Fruit fly (Drosophila melanogaster) whole organism, embryonic: Measurements from ENCODE around the gene CG5381.

ENCODE experiments used
- Bgb ChIP-seq: fragments of 200-800 bp; sonication (Bioruptor generic); IDR thresholded peaks from 2 replicates; pipeline ENCODE4 v1.3.6; 2022; ENCODE audit warnings: missing biosample characterization, missing genetic modification characterization; ENCODE audit not compliant: partially characterized antibody
- CG10274 ChIP-seq: fragments of 200-800 bp; sonication (Bioruptor generic); optimal IDR thresholded peaks from 3 replicates; lab custom pipeline; 2017; ENCODE audit warnings: missing biosample characterization, mild to moderate bottlenecking, missing genetic modification characterization
- CG11247 ChIP-seq: fragments of 200-800 bp; sonication (Bioruptor generic); IDR thresholded peaks from 2 replicates; pipeline ENCODE4 v1.3.6; 2022; ENCODE audit warnings: missing biosample characterization, missing genetic modification characterization
- CG11504 ChIP-seq: fragments of 200-800 bp; sonication (Bioruptor generic); optimal IDR thresholded peaks from 3 replicates; lab custom pipeline; 2019; ENCODE audit warnings: missing biosample characterization, mild to moderate bottlenecking, missing genetic modification characterization, moderate library complexity
- CG12219 ChIP-seq: fragments of 200-800 bp; sonication (Bioruptor generic); optimal IDR thresholded peaks from 3 replicates; lab custom pipeline; 2018; ENCODE audit warnings: missing biosample characterization, mild to moderate bottlenecking, missing genetic modification characterization
- CG17612 ChIP-seq: fragments of 200-800 bp; sonication (Bioruptor generic); IDR thresholded peaks from 2 replicates; pipeline ENCODE4 v1.3.6; 2022; ENCODE audit warnings: missing biosample characterization, missing genetic modification characterization
- CG2129 ChIP-seq: fragments of 200-800 bp; sonication (Bioruptor generic); IDR thresholded peaks from 2 replicates; pipeline ENCODE4 v1.3.6; 2022; ENCODE audit warnings: missing biosample characterization, missing genetic modification characterization; ENCODE audit not compliant: partially characterized antibody
- CG2199 ChIP-seq: fragments of 200-800 bp; sonication (Bioruptor generic); IDR thresholded peaks from 3 replicates; pipeline ENCODE4 v1.3.6; 2022; ENCODE audit warnings: missing biosample characterization, missing genetic modification characterization
- CG2678 ChIP-seq: fragments of 200-800 bp; sonication (Bioruptor generic); optimal IDR thresholded peaks from 3 replicates; lab custom pipeline; 2019; ENCODE audit warnings: missing biosample characterization, mild to moderate bottlenecking, missing genetic modification characterization, moderate library complexity
- CG34224 ChIP-seq: fragments of 200-800 bp; sonication (Bioruptor generic); IDR thresholded peaks from 3 replicates; pipeline ENCODE4 v1.3.6; 2022; ENCODE audit warnings: missing biosample characterization, missing genetic modification characterization; ENCODE audit not compliant: partially characterized antibody
- CG43689 ChIP-seq: fragments of 200-800 bp; sonication (Bioruptor generic); IDR thresholded peaks from 2 replicates; pipeline ENCODE4 v1.3.6; 2022; ENCODE audit warnings: missing biosample characterization, missing genetic modification characterization
- CG4617 ChIP-seq: fragments of 200-800 bp; sonication (Bioruptor generic); optimal IDR thresholded peaks from 3 replicates; lab custom pipeline; 2016; ENCODE audit warnings: missing biosample characterization, missing genetic modification characterization, borderline replicate concordance
- CG5180 ChIP-seq: fragments of 200-800 bp; sonication (Bioruptor generic); optimal IDR thresholded peaks from 3 replicates; lab custom pipeline; 2017; ENCODE audit warnings: missing biosample characterization, missing genetic modification characterization, mild to moderate bottlenecking, moderate library complexity, missing genetic modification reagents
- CG5245 ChIP-seq: fragments of 200-800 bp; sonication (Bioruptor generic); optimal IDR thresholded peaks from 3 replicates; lab custom pipeline; 2016; ENCODE audit warnings: missing biosample characterization, missing genetic modification characterization
- CG6254 ChIP-seq: fragments of 200-800 bp; sonication (Bioruptor generic); optimal IDR thresholded peaks from 3 replicates; lab custom pipeline; 2017; ENCODE audit warnings: mild to moderate bottlenecking, missing biosample characterization, missing genetic modification reagents, missing genetic modification characterization
- CG7556 ChIP-seq: fragments of 200-800 bp; sonication (Bioruptor generic); optimal IDR thresholded peaks from 2 replicates; lab custom pipeline; 2017; ENCODE audit warnings: missing biosample characterization, mild to moderate bottlenecking, missing genetic modification characterization
- Dfd ChIP-seq, 2 experiments: fragments of >200 bp; optimal IDR thresholded peaks; 2 replicates each; lab custom pipeline; 2017; ENCODE audit warnings: missing biosample characterization in 2 of 2, missing genetic modification characterization in 2 of 2
- Dll ChIP-seq: fragments of 200-800 bp; sonication (Bioruptor generic); IDR thresholded peaks from 4 replicates; pipeline ENCODE4 v1.3.6; 2022; ENCODE audit warnings: missing biosample characterization, missing genetic modification characterization; ENCODE audit not compliant: partially characterized antibody
- Fer2 ChIP-seq: fragments of 200-800 bp; sonication (Bioruptor generic); optimal IDR thresholded peaks from 2 replicates; lab custom pipeline; 2018; ENCODE audit warnings: missing biosample characterization, mild to moderate bottlenecking, missing genetic modification characterization, moderate library complexity
- HHEX ChIP-seq: fragments of 200-800 bp; sonication (Bioruptor generic); optimal IDR thresholded peaks from 3 replicates; lab custom pipeline; 2017; ENCODE audit warnings: missing biosample characterization, mild to moderate bottlenecking, missing genetic modification characterization, missing genetic modification reagents
- HLH54F ChIP-seq: fragments of 200-800 bp; sonication (Bioruptor generic); optimal IDR thresholded peaks from 3 replicates; lab custom pipeline; 2016; ENCODE audit warnings: missing biosample characterization, missing genetic modification characterization
- MESR4 ChIP-seq: fragments of 200-800 bp; sonication (Bioruptor generic); optimal IDR thresholded peaks from 2 replicates; lab custom pipeline; 2018; ENCODE audit warnings: missing biosample characterization, mild to moderate bottlenecking, missing genetic modification characterization, moderate library complexity
- Oli ChIP-seq: fragments of 200-800 bp; sonication (Bioruptor generic); optimal IDR thresholded peaks from 2 replicates; lab custom pipeline; 2018; ENCODE audit warnings: missing biosample characterization, mild to moderate bottlenecking, missing genetic modification characterization, moderate library complexity
- Ssrp ChIP-seq: fragments of 200-800 bp; sonication (Bioruptor generic); optimal IDR thresholded peaks from 2 replicates; lab custom pipeline; 2018; ENCODE audit warnings: missing biosample characterization, mild to moderate bottlenecking, missing genetic modification characterization, moderate library complexity
- Trl ChIP-seq, 3 experiments: fragments of >200 bp in 2 of 3; fragments of 200-800 bp in 1 of 3; sonication (Bioruptor generic) in 1 of 3; optimal IDR thresholded peaks; 2 replicates in 1 of 3; 3 replicates in 2 of 3; lab custom pipeline; 2016 to 2017; ENCODE audit warnings: missing biosample characterization in 1 of 3, missing genetic modification characterization in 1 of 3
- YL-1 ChIP-seq: fragments of 200-800 bp; sonication (Bioruptor generic); optimal IDR thresholded peaks from 3 replicates; lab custom pipeline; 2017; ENCODE audit warnings: missing biosample characterization, mild to moderate bottlenecking, missing genetic modification characterization
- abd-A ChIP-seq: fragments of 200-800 bp; sonication (Bioruptor generic); optimal IDR thresholded peaks from 3 replicates; lab custom pipeline; 2019; ENCODE audit warnings: missing biosample characterization, mild to moderate bottlenecking, missing genetic modification characterization, moderate library complexity
- aop ChIP-seq: fragments of 200-800 bp; sonication (Bioruptor generic); IDR thresholded peaks from 2 replicates; pipeline ENCODE4 v1.3.6; 2022; ENCODE audit warnings: missing biosample characterization, missing genetic modification characterization
- crc ChIP-seq: fragments of 200-800 bp; sonication (Bioruptor generic); optimal IDR thresholded peaks from 2 replicates; lab custom pipeline; 2016; ENCODE audit warnings: missing biosample characterization, missing genetic modification characterization
- crp ChIP-seq, 2 experiments: fragments of 200-800 bp; sonication (Bioruptor generic); optimal IDR thresholded peaks; 2 replicates in 1 of 2; 3 replicates in 1 of 2; lab custom pipeline; 2017; ENCODE audit warnings: missing biosample characterization in 2 of 2, missing genetic modification characterization in 2 of 2, mild to moderate bottlenecking in 1 of 2, moderate library complexity in 1 of 2
- dm ChIP-seq: fragments of 200-800 bp; sonication (Bioruptor generic); optimal IDR thresholded peaks from 3 replicates; lab custom pipeline; 2016; ENCODE audit warnings: missing biosample characterization, missing genetic modification characterization
- dmrt99B ChIP-seq: fragments of 200-800 bp; sonication (Bioruptor generic); optimal IDR thresholded peaks from 2 replicates; lab custom pipeline; 2018; ENCODE audit warnings: missing biosample characterization, mild to moderate bottlenecking, missing genetic modification characterization, moderate library complexity
- dysf ChIP-seq: fragments of 200-800 bp; sonication (Bioruptor generic); IDR thresholded peaks from 3 replicates; pipeline ENCODE4 v1.3.6; 2022; ENCODE audit warnings: missing biosample characterization, missing genetic modification characterization
- fd64A ChIP-seq: fragments of 200-800 bp; sonication (Bioruptor generic); optimal IDR thresholded peaks from 3 replicates; lab custom pipeline; 2018; ENCODE audit warnings: missing biosample characterization, mild to moderate bottlenecking, missing genetic modification characterization
- gcm2 ChIP-seq: fragments of 200-800 bp; sonication (Bioruptor generic); optimal IDR thresholded peaks from 2 replicates; lab custom pipeline; 2016; ENCODE audit warnings: missing biosample characterization, missing genetic modification characterization
- ind ChIP-seq: fragments of 200-800 bp; sonication (Bioruptor generic); optimal IDR thresholded peaks from 3 replicates; lab custom pipeline; 2016; ENCODE audit warnings: missing biosample characterization, missing genetic modification characterization
- lbe ChIP-seq: fragments of 200-800 bp; sonication (Bioruptor generic); optimal IDR thresholded peaks from 2 replicates; lab custom pipeline; 2016; ENCODE audit warnings: missing biosample characterization, mild to moderate bottlenecking, missing genetic modification characterization
- odd ChIP-seq: fragments of 200-800 bp; sonication (Bioruptor generic); optimal IDR thresholded peaks from 2 replicates; lab custom pipeline; 2017; ENCODE audit warnings: missing biosample characterization, mild to moderate bottlenecking, missing genetic modification characterization
- pfk ChIP-seq: fragments of 200-800 bp; sonication (Bioruptor generic); optimal IDR thresholded peaks from 2 replicates; lab custom pipeline; 2018; ENCODE audit warnings: missing biosample characterization, mild to moderate bottlenecking, missing genetic modification characterization, moderate library complexity
- pros ChIP-seq: fragments of 200-800 bp; sonication (Bioruptor generic); optimal IDR thresholded peaks from 3 replicates; lab custom pipeline; 2019; ENCODE audit warnings: missing biosample characterization, mild to moderate bottlenecking, missing genetic modification characterization, moderate library complexity
- rib ChIP-seq: fragments of 200-800 bp; sonication (Bioruptor generic); IDR thresholded peaks from 2 replicates; pipeline ENCODE4 v1.3.6; 2022; ENCODE audit warnings: missing biosample characterization, missing genetic modification characterization
- sens ChIP-seq: fragments of 200-800 bp; sonication (Bioruptor generic); peaks from one replicate; lab custom pipeline; 2016; ENCODE audit warnings: missing biosample characterization, missing genetic modification characterization
- sens-2 ChIP-seq: fragments of 200-800 bp; sonication (Bioruptor generic); IDR thresholded peaks from 2 replicates; pipeline ENCODE4 v1.3.6; 2022; ENCODE audit warnings: missing biosample characterization, missing genetic modification characterization
- seq ChIP-seq: fragments of 200-800 bp; sonication (Bioruptor generic); IDR thresholded peaks from 2 replicates; pipeline ENCODE4 v1.3.6; 2022; ENCODE audit warnings: missing biosample characterization, missing genetic modification characterization
- sob ChIP-seq: fragments of 200-800 bp; sonication (Bioruptor generic); IDR thresholded peaks from 2 replicates; pipeline ENCODE4 v1.3.6; 2022; ENCODE audit warnings: missing biosample characterization, missing genetic modification characterization
- sqz ChIP-seq: fragments of 200-800 bp; sonication (Bioruptor generic); optimal IDR thresholded peaks from 3 replicates; lab custom pipeline; 2018; ENCODE audit warnings: missing biosample characterization, mild to moderate bottlenecking, missing genetic modification characterization
- wdn ChIP-seq: fragments of 200-800 bp; sonication (Bioruptor generic); IDR thresholded peaks from 2 replicates; pipeline ENCODE4 v1.3.6; 2022; ENCODE audit warnings: missing biosample characterization, missing genetic modification characterization
- wek ChIP-seq: fragments of 200-800 bp; sonication (Bioruptor generic); optimal IDR thresholded peaks from 3 replicates; lab custom pipeline; 2018; ENCODE audit warnings: missing biosample characterization, mild to moderate bottlenecking, missing genetic modification characterization, moderate library complexity
- zfh1 ChIP-seq: fragments of 200-800 bp; sonication (Bioruptor generic); IDR thresholded peaks from 3 replicates; pipeline ENCODE4 v1.3.6; 2022; ENCODE audit warnings: missing biosample characterization, missing genetic modification characterization

Gene CG5381

DNA sequence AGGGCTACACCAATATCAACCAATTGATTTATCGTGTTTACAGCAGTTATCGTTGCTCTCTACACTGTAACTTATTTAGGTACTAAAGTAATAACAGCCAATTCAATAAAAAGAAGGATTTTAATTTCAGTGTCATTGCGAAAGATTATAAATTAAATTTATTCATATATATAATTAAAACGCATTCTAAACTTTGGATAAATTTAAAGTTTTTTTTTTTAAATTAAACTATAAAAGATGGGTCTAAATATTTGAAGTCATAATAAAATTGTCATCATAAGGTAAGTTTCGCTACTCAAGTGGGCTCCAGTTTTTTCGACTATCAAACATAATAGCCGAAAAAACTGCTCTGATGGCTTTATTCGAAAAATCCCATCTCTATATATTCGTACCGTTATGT lies 50.7 kb downstream of the CG5381 start, which contains the start of gene trk:
Gene trk, minus strand, starts transcription at position 101 of the 400 bp plus-strand sequence.
- TF ChIP-seq Oli (no peak), fd64A (GFP tag; lab: Kevin White, UChicago) (no peak), CG2199 (no peak), HHEX (GFP tag; lab: Kevin White, UChicago) (no peak), dmrt99B (tag; lab: Kevin White, UChicago) (no peak), CG34224 (GFP tag; lab: Robert Waterston, UW) (no peak), CG12219 (no peak), aop (GFP tag; lab: Robert Waterston, UW) (no peak), CG2129 (GFP tag; lab: Robert Waterston, UW) (no peak), CG6254 (GFP tag; lab: Kevin White, UChicago) (no peak), crp (GFP tag; optimal IDR thresholded peaks at IDR 0.05; lab: Kevin White, UChicago) (no peak)
- TF ChIP-seq, all 482 proteins: peak for 0

DNA sequence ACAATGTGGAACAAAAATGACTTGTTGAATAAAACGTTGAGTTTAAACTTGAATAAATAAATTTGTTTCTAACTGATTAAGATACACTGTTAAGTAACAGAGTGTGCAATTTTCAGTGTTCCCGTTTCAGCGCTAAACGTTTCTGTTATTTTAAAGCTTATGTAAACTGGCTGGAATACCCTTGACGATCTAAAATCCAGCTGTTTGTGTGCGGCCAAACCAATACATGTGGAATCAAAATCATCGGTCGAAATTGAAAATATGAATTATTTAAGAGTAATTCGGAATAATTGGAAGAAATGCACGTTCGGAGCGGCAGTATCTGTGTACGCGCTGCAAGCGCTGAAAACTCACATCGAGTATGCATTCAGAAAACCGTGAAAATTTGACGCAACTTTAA lies 53.0 kb downstream of the CG5381 start, which contains the start of gene Mulk:
Gene Mulk, plus strand, starts transcription at position 198 of the 400 bp plus-strand sequence.
- TF ChIP-seq CG11247 (GFP tag; lab: Robert Waterston, UW): no peak
- TF ChIP-seq CG5180 (GFP tag; lab: Kevin White, UChicago): peak; percentile 40
- TF ChIP-seq Ssrp: no peak
- no peak for TF ChIP-seq CG2678 (tag; lab: Kevin White, UChicago)
- TF ChIP-seq CG17612: no peak
- no peak for TF ChIP-seq HLH54F
- peak; percentile 98 for TF ChIP-seq wek (GFP tag; lab: Kevin White, UChicago)
- peak; percentile 91 for TF ChIP-seq pfk (GFP tag; lab: Kevin White, UChicago)
- peak; percentile 19 for TF ChIP-seq dm (GFP tag; lab: Kevin White, UChicago)
- TF ChIP-seq sens (GFP tag; lab: Kevin White, UChicago): no peak
- no peak for TF ChIP-seq Bgb
- peak; percentile 23 for TF ChIP-seq MESR4 (GFP tag; lab: Kevin White, UChicago)
- TF ChIP-seq ind (GFP tag; lab: Kevin White, UChicago): no peak
- TF ChIP-seq abd-A (tag; lab: Kevin White, UChicago): no peak
- no peak for TF ChIP-seq wdn (GFP tag; lab: Robert Waterston, UW)
- 0 out of 4 replicates have a peak, but pooled peaks have one; percentile 29 for TF ChIP-seq Dll (GFP tag; lab: Robert Waterston, UW)
- TF ChIP-seq lbe: no peak
- TF ChIP-seq Trl (optimal IDR thresholded peaks at IDR 0.05; lab: Kevin White, UChicago): no peak
- TF ChIP-seq Trl (GFP tag; optimal IDR thresholded peaks at IDR 0.05; lab: Kevin White, UChicago): no peak
- no peak for TF ChIP-seq CG7556 (GFP tag; lab: Kevin White, UChicago)
- no peak for TF ChIP-seq CG12219
- TF ChIP-seq pros (GFP tag; lab: Kevin White, UChicago): no peak
- TF ChIP-seq crc (GFP tag; lab: Kevin White, UChicago): no peak
- no peak for TF ChIP-seq CG43689 (GFP tag; lab: Robert Waterston, UW)
- TF ChIP-seq CG11504 (tag; lab: Kevin White, UChicago): no peak
- no peak for TF ChIP-seq sens-2
- no peak for TF ChIP-seq zfh1
- TF ChIP-seq sqz (GFP tag; lab: Kevin White, UChicago): no peak
- no peak for TF ChIP-seq CG10274
- no peak for TF ChIP-seq odd (GFP tag; lab: Kevin White, UChicago)
- TF ChIP-seq Fer2: no peak
- TF ChIP-seq sob: no peak
- TF ChIP-seq seq: no peak
- TF ChIP-seq dysf (GFP tag; lab: Robert Waterston, UW): no peak
- no peak for TF ChIP-seq CG5245 (GFP tag; lab: Kevin White, UChicago)
- peak; percentile 5 for TF ChIP-seq CG4617
- TF ChIP-seq gcm2 (GFP tag; lab: Kevin White, UChicago): no peak
- no peak for TF ChIP-seq rib (GFP tag; lab: Robert Waterston, UW)
- no peak for TF ChIP-seq Dfd (GFP tag; optimal IDR thresholded peaks at IDR 0.05; lab: Kevin White, UChicago)
- peak; percentile 29 for TF ChIP-seq YL-1 (GFP tag; lab: Kevin White, UChicago)
